Fruit fly (Drosophila melanogaster) whole organism, prepupa: ENCODE data around the gene CG2767.

ENCODE experiments used
- Blimp-1 ChIP-seq: fragments of 200-800 bp; sonication (Bioruptor generic); optimal IDR thresholded peaks from 3 replicates; lab custom pipeline; 2017; ENCODE audit warnings: missing biosample characterization, missing genetic modification characterization, mild to moderate bottlenecking, moderate library complexity, missing genetic modification reagents
- CG11762 ChIP-seq: fragments of 200-800 bp; sonication (Bioruptor generic); optimal IDR thresholded peaks from 3 replicates; lab custom pipeline; 2016; ENCODE audit warnings: missing biosample characterization, missing genetic modification characterization; ENCODE audit not compliant: insufficient read depth
- CG11902 ChIP-seq: fragments of 200-800 bp; sonication (Bioruptor generic); optimal IDR thresholded peaks from 3 replicates; lab custom pipeline; 2016; ENCODE audit warnings: missing biosample characterization, missing genetic modification characterization
- CG15336 ChIP-seq: fragments of 200-800 bp; sonication (Bioruptor generic); IDR thresholded peaks from 2 replicates; pipeline ENCODE4 v1.3.6; 2022; ENCODE audit warnings: missing biosample characterization, missing genetic modification characterization
- CG1621 ChIP-seq: fragments of 200-800 bp; sonication (Bioruptor generic); optimal IDR thresholded peaks from 3 replicates; lab custom pipeline; 2018; ENCODE audit warnings: missing biosample characterization, mild to moderate bottlenecking, missing genetic modification characterization
- CG3032 ChIP-seq: fragments of 200-800 bp; optimal IDR thresholded peaks from 2 replicates; lab custom pipeline; 2019; ENCODE audit warnings: missing biosample characterization, mild to moderate bottlenecking, missing genetic modification characterization, moderate library complexity
- CG31627 ChIP-seq: fragments of 200-800 bp; sonication (Bioruptor generic); optimal IDR thresholded peaks from 3 replicates; lab custom pipeline; 2016; ENCODE audit warnings: missing biosample characterization, missing genetic modification characterization
- CG34406 ChIP-seq: fragments of 200-800 bp; sonication (Bioruptor generic); optimal IDR thresholded peaks from 3 replicates; lab custom pipeline; 2016; ENCODE audit warnings: missing biosample characterization, missing genetic modification characterization
- CG3919 ChIP-seq: fragments of 200-800 bp; sonication (Bioruptor generic); optimal IDR thresholded peaks from 3 replicates; lab custom pipeline; 2016; ENCODE audit warnings: missing biosample characterization, missing genetic modification characterization
- CG4318 ChIP-seq: fragments of 200-800 bp; sonication (Bioruptor generic); optimal IDR thresholded peaks from 3 replicates; lab custom pipeline; 2017; ENCODE audit warnings: missing biosample characterization, mild to moderate bottlenecking, missing genetic modification characterization
- CG6163 ChIP-seq: fragments of 200-800 bp; sonication (Bioruptor generic); IDR thresholded peaks from 3 replicates; pipeline ENCODE4 v1.3.6; 2022; ENCODE audit warnings: missing biosample characterization, missing genetic modification characterization
- CG6276 ChIP-seq: fragments of 200-800 bp; sonication (Bioruptor generic); optimal IDR thresholded peaks from 2 replicates; lab custom pipeline; 2017; ENCODE audit warnings: missing biosample characterization, mild to moderate bottlenecking, missing genetic modification characterization
- CG6808 ChIP-seq: fragments of 200-800 bp; sonication (Bioruptor generic); optimal IDR thresholded peaks from 3 replicates; lab custom pipeline; 2017; ENCODE audit warnings: missing biosample characterization, missing genetic modification characterization, mild to moderate bottlenecking, moderate library complexity, missing genetic modification reagents
- CG6854 ChIP-seq: fragments of 200-800 bp; sonication (Bioruptor generic); optimal IDR thresholded peaks from 2 replicates; lab custom pipeline; 2017; ENCODE audit warnings: missing biosample characterization, mild to moderate bottlenecking, missing genetic modification characterization
- CG7368 ChIP-seq: fragments of 200-800 bp; sonication (Bioruptor generic); optimal IDR thresholded peaks from 3 replicates; lab custom pipeline; 2016; ENCODE audit warnings: missing biosample characterization, missing genetic modification characterization
- CG8632 ChIP-seq: fragments of 200-800 bp; sonication (Bioruptor generic); optimal IDR thresholded peaks from 3 replicates; lab custom pipeline; 2016; ENCODE audit warnings: missing biosample characterization, missing genetic modification characterization
- CG9139 ChIP-seq: fragments of 200-800 bp; sonication (Bioruptor generic); optimal IDR thresholded peaks from 3 replicates; lab custom pipeline; 2017; ENCODE audit warnings: missing biosample characterization, mild to moderate bottlenecking, missing genetic modification characterization
- Eip78C ChIP-seq: fragments of 200-800 bp; sonication (Bioruptor generic); peaks from one replicate; lab custom pipeline; 2016; ENCODE audit warnings: missing biosample characterization, missing genetic modification characterization
- Ets96B ChIP-seq: fragments of 200-800 bp; optimal IDR thresholded peaks from 2 replicates; lab custom pipeline; 2019; ENCODE audit warnings: missing biosample characterization, mild to moderate bottlenecking, missing genetic modification characterization, moderate library complexity
- Hr39 ChIP-seq: fragments of 200-800 bp; sonication (Bioruptor generic); optimal IDR thresholded peaks from 2 replicates; lab custom pipeline; 2016; ENCODE audit warnings: missing biosample characterization, missing genetic modification characterization
- Hr4 ChIP-seq: fragments of 200-800 bp; sonication (Bioruptor generic); optimal IDR thresholded peaks from 3 replicates; lab custom pipeline; 2016; ENCODE audit warnings: missing biosample characterization, missing genetic modification characterization
- Met ChIP-seq: fragments of 200-800 bp; sonication (Bioruptor generic); optimal IDR thresholded peaks from 3 replicates; lab custom pipeline; 2016; ENCODE audit warnings: missing biosample characterization, missing genetic modification characterization
- Sox14 ChIP-seq: fragments of 200-800 bp; sonication (Bioruptor generic); optimal IDR thresholded peaks from 3 replicates; lab custom pipeline; 2016; ENCODE audit warnings: missing biosample characterization, missing genetic modification characterization
- cyc ChIP-seq: fragments of 200-800 bp; sonication (Bioruptor generic); optimal IDR thresholded peaks from 3 replicates; lab custom pipeline; 2016; ENCODE audit warnings: missing biosample characterization, missing genetic modification characterization
- dac ChIP-seq: fragments of 200-800 bp; sonication (Bioruptor generic); optimal IDR thresholded peaks from 2 replicates; lab custom pipeline; 2017; ENCODE audit warnings: missing biosample characterization, mild to moderate bottlenecking, missing genetic modification characterization
- dsx ChIP-seq: fragments of 200-800 bp; optimal IDR thresholded peaks from 3 replicates; lab custom pipeline; 2019; ENCODE audit warnings: missing biosample characterization, mild to moderate bottlenecking, missing genetic modification characterization, moderate library complexity; ENCODE audit not compliant: poor library complexity, severe bottlenecking
- eg ChIP-seq: fragments of 200-800 bp; sonication (Bioruptor generic); IDR thresholded peaks from 3 replicates; pipeline ENCODE4 v1.3.6; 2022; ENCODE audit warnings: missing biosample characterization, missing genetic modification characterization
- esn ChIP-seq: fragments of 200-800 bp; sonication (Bioruptor generic); optimal IDR thresholded peaks from 2 replicates; lab custom pipeline; 2016; ENCODE audit warnings: missing biosample characterization, mild to moderate bottlenecking, missing genetic modification characterization, moderate library complexity
- fd59A ChIP-seq: fragments of 200-800 bp; sonication (Bioruptor generic); optimal IDR thresholded peaks from 2 replicates; lab custom pipeline; 2017; ENCODE audit warnings: missing biosample characterization, mild to moderate bottlenecking, missing genetic modification characterization, missing genetic modification reagents
- fd85E ChIP-seq: fragments of 200-800 bp; sonication (Bioruptor generic); optimal IDR thresholded peaks from 3 replicates; lab custom pipeline; 2016; ENCODE audit warnings: missing biosample characterization, missing genetic modification characterization
- fkh ChIP-seq: fragments of 200-800 bp; sonication (Bioruptor generic); optimal IDR thresholded peaks from 3 replicates; lab custom pipeline; 2017; ENCODE audit warnings: missing biosample characterization, mild to moderate bottlenecking, missing genetic modification characterization, moderate library complexity
- lz ChIP-seq: fragments of 200-800 bp; sonication (Bioruptor generic); optimal IDR thresholded peaks from 3 replicates; lab custom pipeline; 2016; ENCODE audit warnings: missing biosample characterization, missing genetic modification characterization
- net ChIP-seq: fragments of 200-800 bp; sonication (Bioruptor generic); optimal IDR thresholded peaks from 3 replicates; lab custom pipeline; 2016; ENCODE audit warnings: missing biosample characterization, missing genetic modification characterization
- salr ChIP-seq, 2 experiments: fragments of 200-800 bp; sonication (Bioruptor generic); optimal IDR thresholded peaks; 3 replicates each; lab custom pipeline; 2016 to 2018; ENCODE audit warnings: missing biosample characterization in 2 of 2, missing genetic modification characterization in 2 of 2, mild to moderate bottlenecking in 1 of 2
- spab ChIP-seq: fragments of 200-800 bp; sonication (Bioruptor generic); optimal IDR thresholded peaks from 2 replicates; lab custom pipeline; 2017; ENCODE audit warnings: missing biosample characterization, mild to moderate bottlenecking, missing genetic modification characterization, missing genetic modification reagents
- svp ChIP-seq: fragments of 200-800 bp; sonication (Bioruptor generic); peaks from one replicate; lab custom pipeline; 2016; ENCODE audit warnings: missing biosample characterization, missing genetic modification characterization
- vri ChIP-seq: fragments of 200-800 bp; sonication (Bioruptor generic); optimal IDR thresholded peaks from 3 replicates; lab custom pipeline; 2016; ENCODE audit warnings: missing biosample characterization, mild to moderate bottlenecking, missing genetic modification characterization

Gene CG2767

DNA sequence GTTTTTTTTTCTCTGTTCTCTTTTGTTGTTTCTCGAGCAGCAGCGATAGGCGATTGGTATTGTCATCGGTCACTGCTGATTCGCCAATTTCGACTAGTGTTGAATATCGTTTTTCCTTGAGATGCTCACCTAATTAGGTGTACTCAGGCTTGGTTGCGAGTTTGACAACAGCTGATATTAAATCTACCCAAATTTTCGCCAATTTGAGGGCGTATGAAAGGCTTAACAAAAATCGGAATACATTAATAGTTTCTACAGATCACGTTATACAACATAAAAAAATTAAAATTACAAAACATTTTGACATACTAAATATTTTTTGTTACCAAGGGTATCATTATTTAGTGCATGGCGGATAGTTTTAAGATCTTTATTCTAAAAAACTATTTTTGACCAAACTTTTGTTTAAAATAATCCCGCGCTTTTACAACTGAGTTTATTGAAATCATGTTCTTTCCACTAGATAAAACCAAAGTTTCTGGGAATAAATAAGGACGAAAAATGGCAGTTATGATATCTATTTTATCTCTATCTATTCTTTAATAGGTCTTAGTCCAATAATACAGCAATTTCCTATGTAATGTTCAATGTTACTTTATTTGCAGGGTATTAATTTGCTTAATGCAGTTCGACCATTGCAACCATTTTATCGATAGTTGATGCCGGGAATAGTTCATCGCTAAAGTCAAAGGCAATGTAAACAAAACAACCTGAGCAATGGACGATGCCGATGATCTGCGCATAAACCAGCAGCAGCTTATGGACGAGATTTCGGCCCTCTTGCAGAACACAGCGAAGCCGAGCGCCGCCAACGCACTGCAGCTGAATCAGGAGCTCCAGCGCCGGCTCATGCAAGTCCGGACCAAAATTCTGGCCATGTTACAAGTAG, 5.5 kb upstream of the CG2767 start, which contains the start of the genes CG10435 and Pbp95 (continued):
- TF ChIP-seq lz (GFP tag; lab: Kevin White, UChicago) (peak; percentile 58), esn (GFP tag; lab: Kevin White, UChicago) (peak; percentile 55), CG7368 (peak; percentile 37), Hr39 (GFP tag; lab: Kevin White, UChicago) (peak; percentile 54), CG6163 (peak; percentile 62), CG8632 (GFP tag; lab: Kevin White, UChicago) (no peak), CG6854 (GFP tag; lab: Kevin White, UChicago) (no peak), Ets96B (no peak), CG6808 (GFP tag; lab: Kevin White, UChicago) (no peak), CG3032 (tag; lab: Kevin White, UChicago) (peak; percentile 27), net (GFP tag; lab: Kevin White, UChicago) (no peak), Blimp-1 (GFP tag; lab: Kevin White, UChicago) (no peak), fd85E (GFP tag; lab: Kevin White, UChicago) (no peak), CG1621 (tag; lab: Kevin White, UChicago) (no peak), Met (no peak), CG31627 (GFP tag; lab: Kevin White, UChicago) (peak; percentile 53), dsx (no peak), salr (GFP tag; optimal IDR thresholded peaks at IDR 0.05; lab: Kevin White, UChicago) (no peak), CG9139 (no peak), vri (GFP tag; lab: Kevin White, UChicago) (no peak), Hr4 (GFP tag; lab: Kevin White, UChicago) (peak; percentile 44), CG3919 (GFP tag; lab: Kevin White, UChicago) (no peak), fd59A (GFP tag; lab: Kevin White, UChicago) (no peak), CG34406 (no peak), spab (GFP tag; lab: Kevin White, UChicago) (no peak), CG15336 (GFP tag; lab: Robert Waterston, UW) (no peak), fkh (no peak), eg (no peak; the same call in 1 of the 3 replicates), Eip78C (GFP tag; lab: Kevin White, UChicago) (no peak), cyc (GFP tag; lab: Kevin White, UChicago) (peak; percentile 52), CG4318 (GFP tag; lab: Kevin White, UChicago) (no peak), dac (no peak), CG11762 (peak; percentile 3), CG6276 (GFP tag; lab: Kevin White, UChicago) (no peak), CG11902 (GFP tag; lab: Kevin White, UChicago) (peak; percentile 29)

DNA sequence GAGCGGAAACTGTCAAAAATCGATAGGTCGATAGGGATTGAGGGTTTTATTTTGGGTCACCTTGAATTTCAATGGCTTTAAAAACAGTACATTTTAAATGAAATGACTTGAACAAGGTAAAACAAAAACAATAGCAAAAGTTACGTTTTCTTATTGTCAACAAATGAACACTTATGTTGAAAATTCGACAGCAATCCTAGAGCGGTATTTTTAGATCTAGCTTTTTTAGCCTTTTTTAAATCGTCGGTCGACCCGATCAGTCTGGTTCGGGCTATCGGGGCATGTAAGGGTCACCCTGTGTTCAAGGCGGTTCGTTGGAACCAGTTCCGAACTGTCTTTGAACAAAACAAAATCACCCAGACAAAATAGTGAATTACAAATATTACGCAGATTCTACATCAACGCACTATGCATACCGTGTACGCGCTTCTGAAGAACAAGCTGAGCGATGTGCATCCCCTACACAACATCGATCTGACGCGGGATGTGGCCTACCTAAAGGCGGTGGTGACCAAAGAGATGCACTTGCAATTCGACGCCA, 1.2 kb upstream of the CG2767 start, which contains the start of the genes CG11052 and CG3223:
CG11052 (minus strand) TSS at position 218 of the 541 bp plus-strand sequence.
CG3223 (plus strand) TSS at position 321 of the 541 bp plus-strand sequence.
- TF ChIP-seq dsx: no peak
- peak; percentile 46 for TF ChIP-seq Eip78C (GFP tag; lab: Kevin White, UChicago)
- peak; percentile 46 for TF ChIP-seq Sox14 (GFP tag; lab: Kevin White, UChicago)
- TF ChIP-seq esn (GFP tag; lab: Kevin White, UChicago): peak; percentile 43
- peak; percentile 81 for TF ChIP-seq svp
